Worm (Caenorhabditis elegans) whole organism, L4/young adult: ENCODE results near the gene algn-14.

Experiments
- dao-5 ChIP-seq: sonication (generic microtip); optimal IDR thresholded peaks from 2 replicates; lab custom pipeline; 2016; ENCODE audit warnings: missing genotype, missing genetic modification characterization, moderate library complexity, missing compliant biosample characterization
- him-1 ChIP-seq: sonication (generic microtip); optimal IDR thresholded peaks from 2 replicates; lab custom pipeline; 2016; ENCODE audit warnings: missing genotype, missing genetic modification reagents, missing genetic modification characterization, missing compliant biosample characterization

DNA sequence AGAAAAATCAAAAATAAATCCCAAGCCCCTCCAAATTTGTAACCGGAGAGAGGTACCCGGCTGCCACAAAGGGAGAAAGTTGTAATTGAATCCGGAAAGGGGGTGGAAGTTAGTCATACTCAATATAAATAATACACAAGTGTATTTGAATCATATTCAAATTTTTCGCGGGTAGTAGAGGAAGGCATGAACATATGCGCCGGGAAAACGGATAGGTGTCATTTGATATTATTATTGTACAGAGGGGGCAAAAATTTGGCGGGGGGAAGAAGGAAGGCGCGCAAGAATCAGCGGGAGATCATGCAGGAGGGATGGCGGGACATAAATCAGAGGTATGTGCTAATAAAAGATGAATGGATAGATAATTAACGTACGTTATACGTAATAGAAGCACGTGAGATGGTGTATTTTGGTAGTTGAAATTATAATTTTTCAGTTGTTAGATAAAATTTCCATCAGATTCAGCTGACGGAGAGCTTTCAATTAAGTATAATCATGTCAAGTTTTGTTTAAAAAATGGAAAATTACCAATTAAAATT, 23.4 kb upstream of the algn-14 start, which contains the start of gene F28F9.3:
- TF ChIP-seq dao-5 (tag; lab: Kevin White, UChicago), result no peak
- no peak for TF ChIP-seq him-1 (tag; lab: Kevin White, UChicago)
